Worm (Caenorhabditis elegans) whole organism, L4/young adult: ENCODE measurements around the gene Y55F3AM.5.

Source experiments
- W03F9.2 ChIP-seq: fragments of 150-350 bp; optimal IDR thresholded peaks from 2 replicates; lab custom pipeline; 2014; ENCODE audit warnings: missing biosample characterization, missing genetic modification characterization
- dao-5 ChIP-seq: sonication (generic microtip); optimal IDR thresholded peaks from 2 replicates; lab custom pipeline; 2016; ENCODE audit warnings: missing genotype, missing genetic modification characterization, moderate library complexity, missing compliant biosample characterization
- him-1 ChIP-seq: sonication (generic microtip); optimal IDR thresholded peaks from 2 replicates; lab custom pipeline; 2016; ENCODE audit warnings: missing genotype, missing genetic modification reagents, missing genetic modification characterization, missing compliant biosample characterization

ce11 chrIV:998914-999313 is at the start of gene Y55F3AM.5:
- TF ChIP-seq him-1 (tag; lab: Kevin White, UChicago): no peak
- TF ChIP-seq dao-5 (tag; lab: Kevin White, UChicago): no peak
- TF ChIP-seq W03F9.2 (tag; lab: Kevin White, UChicago): no peak
